Worm (Caenorhabditis elegans): ENCODE data around the gene F13D12.10.

DNA sequence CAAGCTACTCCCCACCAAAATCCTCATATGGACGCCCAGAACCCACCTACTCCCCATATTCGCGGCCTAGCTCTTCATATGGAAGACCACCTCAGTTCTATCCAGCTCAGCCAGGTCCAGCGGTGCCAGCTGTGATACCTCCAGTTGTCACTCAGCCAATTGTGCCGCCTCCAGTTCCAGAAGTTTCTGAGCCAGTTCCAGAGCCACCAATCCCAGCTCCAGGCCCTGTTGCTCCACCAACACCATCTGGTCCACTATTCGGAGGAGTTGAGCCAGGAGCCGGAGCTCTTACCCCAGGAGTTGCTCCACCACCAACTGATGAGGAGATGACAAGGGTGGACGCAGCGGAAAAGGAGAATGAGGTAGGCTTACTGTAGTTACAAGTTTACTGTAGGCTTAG, 8.0 kb downstream of the F13D12.10 start:
- TF ChIP-seq pes-1 (GFP tag; IDR thresholded peaks at IDR 0.05) (no peak), ama-1 (optimal IDR thresholded peaks at IDR 0.05) (no peak)

Measured in whole organism, early embryonic.